Fruit fly (Drosophila melanogaster): Measurements from ENCODE around the gene shep.

Gene shep

dm6 chr3L:5154917-5155613, 122.7 kb downstream of the shep start (continued):
- TF ChIP-seq CG8359 (GFP tag; optimal IDR thresholded peaks at IDR 0.05; ENCODE audit: borderline replicate concordance) = no peak
- peak; percentile 72 for TF ChIP-seq tup (GFP tag; optimal IDR thresholded peaks at IDR 0.05)
- TF ChIP-seq Dad (GFP tag; optimal IDR thresholded peaks at IDR 0.05) = peak; percentile 52
- TF ChIP-seq abd-A (tag; optimal IDR thresholded peaks at IDR 0.05) = peak; percentile 100
- 0 out of 2 replicates have a peak, but pooled peaks have one; percentile 17 for TF ChIP-seq dan (GFP tag; IDR thresholded peaks at IDR 0.05)
- TF ChIP-seq repo (GFP tag; optimal IDR thresholded peaks at IDR 0.05) = peak; percentile 52
- peak; percentile 81 for TF ChIP-seq E2f1 (GFP tag; IDR thresholded peaks at IDR 0.05)
- peak; percentile 53 for TF ChIP-seq Six4 (GFP tag; optimal IDR thresholded peaks at IDR 0.05)
- no peak for TF ChIP-seq Usf (GFP tag; optimal IDR thresholded peaks at IDR 0.05)
- TF ChIP-seq CG12769 (tag; optimal IDR thresholded peaks at IDR 0.05) = no peak
- TF ChIP-seq CG2202 (tag; optimal IDR thresholded peaks at IDR 0.05) = no peak
- peak in 1 of 2 experiments; percentile 19 for TF ChIP-seq crp (GFP tag; optimal IDR thresholded peaks at IDR 0.05)
- no peak for TF ChIP-seq Sry-β (GFP tag; optimal IDR thresholded peaks at IDR 0.05)
- TF ChIP-seq p53 (GFP tag; optimal IDR thresholded peaks at IDR 0.05) = peak; percentile 18
- TF ChIP-seq insv (GFP tag; optimal IDR thresholded peaks at IDR 0.05) = peak in 1 of 2 experiments; percentile 3
- peak; percentile 77 for TF ChIP-seq HmgZ (tag; optimal IDR thresholded peaks at IDR 0.05)
- peak; percentile 79 for TF ChIP-seq CG15269 (tag; optimal IDR thresholded peaks at IDR 0.05)
- no peak for TF ChIP-seq ac (GFP tag; optimal IDR thresholded peaks at IDR 0.05)
- peak; percentile 76 for TF ChIP-seq cwo (GFP tag; optimal IDR thresholded peaks at IDR 0.05)
- no peak for TF ChIP-seq D19A (tag; optimal IDR thresholded peaks at IDR 0.05)
- peak; percentile 51; the same call in 1 of the 2 replicates for TF ChIP-seq CG42726 (GFP tag; IDR thresholded peaks at IDR 0.05; ENCODE audit: partially characterized antibody)
- peak; percentile 63 for TF ChIP-seq Drgx (GFP tag; IDR thresholded peaks at IDR 0.05)
- peak; percentile 38 for TF ChIP-seq fd3F (GFP tag; optimal IDR thresholded peaks at IDR 0.05)
- TF ChIP-seq lab (GFP tag; optimal IDR thresholded peaks at IDR 0.05) = peak; percentile 91
- TF ChIP-seq gsb-n (tag; optimal IDR thresholded peaks at IDR 0.05) = peak; percentile 54
- peak; percentile 70 for TF ChIP-seq CG17385 (GFP tag; optimal IDR thresholded peaks at IDR 0.05)
- peak; percentile 82 for TF ChIP-seq mam (GFP tag; optimal IDR thresholded peaks at IDR 0.05)
- no peak for TF ChIP-seq cad (GFP tag; optimal IDR thresholded peaks at IDR 0.05)
- peak; percentile 85 for TF ChIP-seq CG14441 (GFP tag; IDR thresholded peaks at IDR 0.05)
- peak; percentile 70 for TF ChIP-seq ATbp (GFP tag; optimal IDR thresholded peaks at IDR 0.05)
- peak; percentile 44; the same call in 1 of the 3 replicates for TF ChIP-seq CG17361 (GFP tag; IDR thresholded peaks at IDR 0.05)
- TF ChIP-seq CG15011 (GFP tag; optimal IDR thresholded peaks at IDR 0.05) = no peak
- TF ChIP-seq lbe (GFP tag; optimal IDR thresholded peaks at IDR 0.05) = no peak
- TF ChIP-seq Dip2 (GFP tag; IDR thresholded peaks at IDR 0.05) = no peak
- peak; percentile 68 for TF ChIP-seq Gug (GFP tag; IDR thresholded peaks at IDR 0.05)
- TF ChIP-seq corto (GFP tag; optimal IDR thresholded peaks at IDR 0.05) = no peak
- no peak for TF ChIP-seq nau (GFP tag; optimal IDR thresholded peaks at IDR 0.05)
- no peak for TF ChIP-seq pita (GFP tag; optimal IDR thresholded peaks at IDR 0.05)
- peak; percentile 34 for TF ChIP-seq Sry-δ (GFP tag; optimal IDR thresholded peaks at IDR 0.05)
- no peak for TF ChIP-seq zen (tag; optimal IDR thresholded peaks at IDR 0.05)
- TF ChIP-seq CG4360 (GFP tag; IDR thresholded peaks at IDR 0.05) = peak; percentile 44; the same call in 1 of the 2 replicates
- peak; percentile 89 for TF ChIP-seq Hmr (GFP tag; optimal IDR thresholded peaks at IDR 0.05)
- TF ChIP-seq grn (GFP tag; optimal IDR thresholded peaks at IDR 0.05) = peak; percentile 13
- TF ChIP-seq Hr51 (GFP tag; optimal IDR thresholded peaks at IDR 0.05) = peak; percentile 54 to 85
- TF ChIP-seq CHES-1-like (GFP tag; optimal IDR thresholded peaks at IDR 0.05) = peak; percentile 73
- TF ChIP-seq CG10209 (GFP tag; optimal IDR thresholded peaks at IDR 0.05) = peak; percentile 59
- no peak for TF ChIP-seq Trl (optimal IDR thresholded peaks at IDR 0.05)
- peak; percentile 71 for TF ChIP-seq Trl (GFP tag; optimal IDR thresholded peaks at IDR 0.05)

All from whole organism, embryonic.